Fruit fly (Drosophila melanogaster): ENCODE data around the gene CG14456.
"Not testable (repeated sequence)": the region's sequence is repeated elsewhere in the genome, so short reads cannot be mapped to it uniquely, and the experiment has no call there.

CG14456 gene

DNA sequence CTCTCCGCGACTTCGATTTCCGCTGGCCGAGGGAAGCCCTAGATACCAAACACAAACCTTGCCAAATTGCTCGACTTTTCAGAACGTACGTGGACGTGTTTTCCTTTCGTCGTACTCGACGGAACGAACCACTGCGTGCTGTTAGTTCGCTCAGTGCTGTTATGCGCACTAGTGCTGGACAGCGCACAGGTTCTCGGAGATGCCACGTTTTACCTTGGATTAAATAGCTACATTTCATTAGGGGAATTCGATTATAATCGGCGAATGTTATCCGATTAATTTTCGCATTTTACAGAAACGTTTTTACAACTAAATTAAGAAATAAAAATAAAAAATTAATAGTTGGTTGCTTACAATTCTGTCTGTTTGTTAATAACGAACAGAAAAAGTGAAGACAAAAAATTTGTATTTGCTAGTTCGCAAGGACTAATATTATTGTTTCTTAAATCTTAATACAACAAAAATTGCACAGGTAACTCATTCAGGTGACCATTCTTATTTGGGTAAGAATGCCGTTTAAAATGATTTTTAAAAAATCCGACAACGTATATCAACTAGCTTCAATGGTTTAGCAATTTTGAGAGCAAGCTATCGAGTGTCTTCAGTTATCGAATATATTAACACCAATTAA, 30.2 kb downstream of the CG14456 start, which contains the start of the genes ArfGAP3 and CG32452 (continued):
- peak; percentile 41; the same call in 1 of the 2 replicates for TF ChIP-seq CG4730 (GFP tag; IDR thresholded peaks at IDR 0.05)
- peak; percentile 56 for TF ChIP-seq HHEX (GFP tag; optimal IDR thresholded peaks at IDR 0.05)
- TF ChIP-seq CG1602 (GFP tag; optimal IDR thresholded peaks at IDR 0.05): peak; percentile 74
- TF ChIP-seq Max (GFP tag; optimal IDR thresholded peaks at IDR 0.05): peak; percentile 83
- TF ChIP-seq gt (GFP tag; IDR thresholded peaks at IDR 0.05): 0 out of 2 replicates have a peak, but pooled peaks have one; percentile 37
- TF ChIP-seq Antp (GFP tag; optimal IDR thresholded peaks at IDR 0.05): peak; percentile 36
- TF ChIP-seq ham (GFP tag; IDR thresholded peaks at IDR 0.05): peak; percentile 43; the same call in 1 of the 2 replicates

dm6 chr3L:22720694-22721270, 33.8 kb downstream of the CG14456 start, which contains the start of gene mael:
Gene mael, plus strand, starts transcription at chr3L:22721203.
- TF ChIP-seq Doc3 (GFP tag; IDR thresholded peaks at IDR 0.05; ENCODE audit: partially characterized antibody) (0 out of 3 replicates have a peak, but pooled peaks have one; percentile 6), chinmo (GFP tag; IDR thresholded peaks at IDR 0.05; ENCODE audit: partially characterized antibody) (0 out of 4 replicates have a peak, but pooled peaks have one; percentile 33), Dll (GFP tag; IDR thresholded peaks at IDR 0.05; ENCODE audit: partially characterized antibody) (0 out of 4 replicates have a peak, but pooled peaks have one; percentile 18), CG10267 (tag; optimal IDR thresholded peaks at IDR 0.05) (peak; percentile 36), rib (GFP tag; IDR thresholded peaks at IDR 0.05) (0 out of 2 replicates have a peak, but pooled peaks have one; percentile 13), cg (GFP tag; optimal IDR thresholded peaks at IDR 0.05) (peak; percentile 65), stwl (tag; optimal IDR thresholded peaks at IDR 0.05) (peak; percentile 39), CG6689 (GFP tag; IDR thresholded peaks at IDR 0.05) (peak; percentile 71), Trl (optimal IDR thresholded peaks at IDR 0.05) (peak; percentile 42 to 82)
- not testable (repeated sequence) for TF ChIP-seq Trl (GFP tag; optimal IDR thresholded peaks at IDR 0.05)

DNA sequence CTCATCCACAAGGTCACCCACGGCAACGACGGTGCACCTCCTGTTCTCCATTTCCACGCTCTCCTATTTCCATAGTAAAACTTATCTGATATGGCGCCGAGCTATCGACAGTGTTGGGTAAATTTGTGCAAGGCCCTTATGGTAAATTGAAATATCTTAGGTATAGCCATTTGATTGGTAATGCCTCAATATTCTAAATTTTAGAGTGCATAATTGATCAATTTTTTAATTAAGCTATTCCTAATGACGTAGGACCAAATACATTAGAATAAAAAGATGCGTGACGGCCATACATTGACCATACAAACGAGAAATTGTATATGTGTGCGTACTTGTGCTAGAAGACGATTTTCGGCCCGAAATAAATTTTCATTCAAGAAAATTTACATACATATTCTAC, 35.0 kb downstream of the CG14456 start, which contains the start of gene CG14451:
Gene CG14451, minus strand, starts transcription at position 101 of the 400 bp plus-strand sequence.
- TF ChIP-seq Ets65A (GFP tag): no peak
- no peak for TF ChIP-seq Dref (GFP tag; IDR thresholded peaks at IDR 0.05)
- no peak for TF ChIP-seq h (optimal IDR thresholded peaks at IDR 0.05)
- no peak for TF ChIP-seq exex (tag; optimal IDR thresholded peaks at IDR 0.05)
- no peak for TF ChIP-seq Ada2b (GFP tag; IDR thresholded peaks at IDR 0.05)
- TF ChIP-seq CG11398 (GFP tag; optimal IDR thresholded peaks at IDR 0.05): no peak
- TF ChIP-seq CG10267 (tag; optimal IDR thresholded peaks at IDR 0.05): peak; percentile 12
- no peak for TF ChIP-seq rib (GFP tag; IDR thresholded peaks at IDR 0.05)
- TF ChIP-seq tna (GFP tag; IDR thresholded peaks at IDR 0.05; ENCODE audit: partially characterized antibody): no peak
- no peak for TF ChIP-seq CG12299 (tag; optimal IDR thresholded peaks at IDR 0.05)
- no peak for TF ChIP-seq twi (tag; optimal IDR thresholded peaks at IDR 0.05)
- 0 out of 3 replicates have a peak, but pooled peaks have one; percentile 41 for TF ChIP-seq CG2199 (GFP tag; IDR thresholded peaks at IDR 0.05)
- no peak for TF ChIP-seq CG4707 (GFP tag; optimal IDR thresholded peaks at IDR 0.05)
- TF ChIP-seq CG12104 (GFP tag; optimal IDR thresholded peaks at IDR 0.05): no peak
- no peak for TF ChIP-seq crc (GFP tag; optimal IDR thresholded peaks at IDR 0.05)
- TF ChIP-seq Dek (tag; optimal IDR thresholded peaks at IDR 0.05): no peak
- peak; percentile 67 for TF ChIP-seq stwl (tag; optimal IDR thresholded peaks at IDR 0.05)
- no peak for TF ChIP-seq Hr51 (GFP tag; optimal IDR thresholded peaks at IDR 0.05)

- TF ChIP-seq CG10543 (GFP tag; optimal IDR thresholded peaks at IDR 0.05) (no peak), CG2199 (GFP tag; IDR thresholded peaks at IDR 0.05) (peak; percentile 75; the same call in 1 of the 3 replicates), hb (GFP tag; IDR thresholded peaks at IDR 0.05; ENCODE audit: partially characterized antibody) (no peak), CG9797 (GFP tag; optimal IDR thresholded peaks at IDR 0.05) (no peak), peb (GFP tag; IDR thresholded peaks at IDR 0.05) (no peak), Camta (GFP tag; optimal IDR thresholded peaks at IDR 0.05) (no peak), Kr (GFP tag; optimal IDR thresholded peaks at IDR 0.05) (no peak), Taf1 (GFP tag; IDR thresholded peaks at IDR 0.05) (no peak), Hand (GFP tag; optimal IDR thresholded peaks at IDR 0.05) (no peak), CG11560 (tag; IDR thresholded peaks at IDR 0.05) (no peak), bcd (GFP tag; optimal IDR thresholded peaks at IDR 0.05) (no peak), Jarid2 (GFP tag; optimal IDR thresholded peaks at IDR 0.05) (no peak), ewg (GFP tag; optimal IDR thresholded peaks at IDR 0.05) (peak; percentile 13)
Measured at dm6 chr3L:22724046-22724771, 37.2 kb downstream of the CG14456 start.
